Worm (Caenorhabditis elegans): ENCODE results near the gene C46C2.6.
A peak's percentile ranks its signal among the peaks of the same experiment; 100 is the strongest.

C46C2.6 gene

ce11 chrIV:9199148-9199938, 12.9 kb upstream of the C46C2.6 start:
- TF ChIP-seq mel-28 (tag; optimal IDR thresholded peaks at IDR 0.05; ENCODE audit: borderline replicate concordance) (no peak), cebp-1 (GFP tag; IDR thresholded peaks at IDR 0.05) (no peak), cebp-1 (tag; optimal IDR thresholded peaks at IDR 0.05) (peak; percentile 58), B0035.1 (tag; optimal IDR thresholded peaks at IDR 0.05) (no peak), him-1 (tag; optimal IDR thresholded peaks at IDR 0.05) (no peak), madf-3 (GFP tag; IDR thresholded peaks at IDR 0.05) (0 out of 2 replicates have a peak, but pooled peaks have one; percentile 48), nhr-80 (tag; optimal IDR thresholded peaks at IDR 0.05) (peak; percentile 14), ztf-3 (GFP tag; optimal IDR thresholded peaks at IDR 0.05) (no peak), ceh-27 (GFP tag; optimal IDR thresholded peaks at IDR 0.05) (no peak), hmg-1.2 (GFP tag; IDR thresholded peaks at IDR 0.05) (no peak), egl-18 (GFP tag; IDR thresholded peaks at IDR 0.05) (no peak), F33H1.4 (GFP tag; IDR thresholded peaks at IDR 0.05) (no peak)

ce11 chrIV:9199939-9200202, 12.3 kb upstream of the C46C2.6 start, which contains the start of gene wnk-1:
wnk-1 (plus strand) TSS chrIV:9200103.
- TF ChIP-seq F22D6.2 (tag; optimal IDR thresholded peaks at IDR 0.05) (no peak), lin-35 (GFP tag; optimal IDR thresholded peaks at IDR 0.05) (no peak), madf-6 (GFP tag; IDR thresholded peaks at IDR 0.05) (no peak)

- TF ChIP-seq T26A5.8 (tag; optimal IDR thresholded peaks at IDR 0.05) (no peak), ztf-26 (tag; optimal IDR thresholded peaks at IDR 0.05) (no peak), bed-2 (GFP tag; IDR thresholded peaks at IDR 0.05) (no peak), nfyb-1 (GFP tag; IDR thresholded peaks at IDR 0.05) (0 out of 2 replicates have a peak, but pooled peaks have one; percentile 25)
These were observed 1.4 kb upstream of the C46C2.6 start for ce11 chrIV:9210841-9211240.

- TF ChIP-seq F55B11.4 (tag; optimal IDR thresholded peaks at IDR 0.05; ENCODE audit: borderline replicate concordance, insufficient read depth): no peak
- TF ChIP-seq tbx-9 (tag; optimal IDR thresholded peaks at IDR 0.05; ENCODE audit: borderline replicate concordance): no peak
- no peak for TF ChIP-seq sdz-38 (tag; optimal IDR thresholded peaks at IDR 0.05)
- no peak for TF ChIP-seq xnd-1 (tag; optimal IDR thresholded peaks at IDR 0.05)
- TF ChIP-seq C06A6.2 (GFP tag; conservative IDR thresholded peaks at IDR 0.05): no peak
- no peak for TF ChIP-seq B0019.2 (GFP tag; conservative IDR thresholded peaks at IDR 0.05)
- TF ChIP-seq snpc-1.3 (tag; optimal IDR thresholded peaks at IDR 0.05; ENCODE audit: insufficient read depth): no peak
- TF ChIP-seq ceh-79 (tag; optimal IDR thresholded peaks at IDR 0.05): no peak
- no peak for TF ChIP-seq rcor-1 (GFP tag; IDR thresholded peaks at IDR 0.05)
These were observed 2.6 kb downstream of the C46C2.6 start for ce11 chrIV:9214823-9215222.

- TF ChIP-seq xnd-1 (tag; optimal IDR thresholded peaks at IDR 0.05) (no peak), ZK185.1 (tag; optimal IDR thresholded peaks at IDR 0.05; ENCODE audit: poor library complexity, severe bottlenecking) (no peak), akir-1 (GFP tag; optimal IDR thresholded peaks at IDR 0.05) (no peak), unc-62 (GFP tag; optimal IDR thresholded peaks at IDR 0.05) (no peak), lin-35 (GFP tag; optimal IDR thresholded peaks at IDR 0.05) (no peak), let-526 (GFP tag; IDR thresholded peaks at IDR 0.05) (no peak), tlf-1 (GFP tag; optimal IDR thresholded peaks at IDR 0.05) (no peak), ztf-3 (GFP tag; optimal IDR thresholded peaks at IDR 0.05) (no peak)
These were observed 3.6 kb downstream of the C46C2.6 start for ce11 chrIV:9215824-9216223.

All from whole organism, young adult.